Worm (Caenorhabditis elegans): ENCODE data around the gene pdfr-1.

pdfr-1 gene

ce11 chrIII:6615064-6615463 lies 36.8 kb downstream of the pdfr-1 start, which contains the start of gene cmtr-2:
Gene cmtr-2, plus strand, starts transcription at chrIII:6615414.
- TF ChIP-seq unc-39 (tag; optimal IDR thresholded peaks at IDR 0.05): no peak
- no peak for TF ChIP-seq jun-1 (tag; optimal IDR thresholded peaks at IDR 0.05)
- TF ChIP-seq elt-3 (tag; optimal IDR thresholded peaks at IDR 0.05): no peak
- no peak for TF ChIP-seq mdl-1 (tag; optimal IDR thresholded peaks at IDR 0.05)
- TF ChIP-seq R02D3.7 (tag; optimal IDR thresholded peaks at IDR 0.05): peak; percentile 17
- no peak for TF ChIP-seq nhr-28 (tag; optimal IDR thresholded peaks at IDR 0.05)
- TF ChIP-seq nhr-23 (tag; optimal IDR thresholded peaks at IDR 0.05): peak; percentile 27
- TF ChIP-seq nhr-77 (tag; optimal IDR thresholded peaks at IDR 0.05): no peak
- TF ChIP-seq ceh-9 (tag; optimal IDR thresholded peaks at IDR 0.05): no peak
- no peak for TF ChIP-seq ztf-11 (tag; optimal IDR thresholded peaks at IDR 0.05)
- no peak for TF ChIP-seq daf-12 (tag; optimal IDR thresholded peaks at IDR 0.05)
- TF ChIP-seq fkh-2 (tag; optimal IDR thresholded peaks at IDR 0.05): no peak
- no peak for TF ChIP-seq ceh-82 (tag; optimal IDR thresholded peaks at IDR 0.05)
- no peak for TF ChIP-seq ZK546.5 (tag; optimal IDR thresholded peaks at IDR 0.05)
- TF ChIP-seq egl-27 (tag; optimal IDR thresholded peaks at IDR 0.05): no peak
- no peak for TF ChIP-seq ceh-16 (tag; optimal IDR thresholded peaks at IDR 0.05)
- TF ChIP-seq pqm-1 (tag; optimal IDR thresholded peaks at IDR 0.05): no peak
- TF ChIP-seq nhr-76 (tag; optimal IDR thresholded peaks at IDR 0.05): no peak
- no peak for TF ChIP-seq tbx-2 (tag; optimal IDR thresholded peaks at IDR 0.05)
- no peak for TF ChIP-seq elt-1 (tag; optimal IDR thresholded peaks at IDR 0.05)
- TF ChIP-seq nhr-11 (tag; optimal IDR thresholded peaks at IDR 0.05): no peak
- TF ChIP-seq unc-62 (GFP tag; optimal IDR thresholded peaks at IDR 0.05): no peak
- TF ChIP-seq eor-1 (tag; optimal IDR thresholded peaks at IDR 0.05): no peak
- TF ChIP-seq lin-15B (tag; optimal IDR thresholded peaks at IDR 0.05): peak; percentile 71
- no peak for TF ChIP-seq fkh-10 (GFP tag; optimal IDR thresholded peaks at IDR 0.05)
- no peak for TF ChIP-seq aly-2 (tag; optimal IDR thresholded peaks at IDR 0.05)
- TF ChIP-seq fos-1 (tag; optimal IDR thresholded peaks at IDR 0.05): no peak
- no peak for TF ChIP-seq nhr-12 (tag; optimal IDR thresholded peaks at IDR 0.05)
- TF ChIP-seq nfya-1 (tag; optimal IDR thresholded peaks at IDR 0.05; ENCODE audit: insufficient read depth): peak; percentile 49
- no peak for TF ChIP-seq nhr-237 (tag; optimal IDR thresholded peaks at IDR 0.05)
- TF ChIP-seq mml-1 (tag; optimal IDR thresholded peaks at IDR 0.05): no peak
- TF ChIP-seq lin-39 (tag; optimal IDR thresholded peaks at IDR 0.05): peak; percentile 66
- TF ChIP-seq elt-2 (tag; optimal IDR thresholded peaks at IDR 0.05): peak; percentile 14
- TF ChIP-seq nhr-25 (tag; optimal IDR thresholded peaks at IDR 0.05): no peak
- no peak for TF ChIP-seq zag-1 (tag; optimal IDR thresholded peaks at IDR 0.05)
- TF ChIP-seq ztf-4 (tag; optimal IDR thresholded peaks at IDR 0.05): no peak
- TF ChIP-seq snpc-4 (tag; optimal IDR thresholded peaks at IDR 0.05): no peak
- no peak for TF ChIP-seq sea-2 (GFP tag; optimal IDR thresholded peaks at IDR 0.05)
- peak; percentile 52 for TF ChIP-seq egl-5 (tag; optimal IDR thresholded peaks at IDR 0.05)
- TF ChIP-seq skn-1 (tag; optimal IDR thresholded peaks at IDR 0.05): no peak
- TF ChIP-seq nhr-67 (tag; optimal IDR thresholded peaks at IDR 0.05): no peak
- TF ChIP-seq ama-1 (optimal IDR thresholded peaks at IDR 0.05): no peak
- TF ChIP-seq nhr-43 (tag; optimal IDR thresholded peaks at IDR 0.05; ENCODE audit: poor library complexity, severe bottlenecking): no peak
- peak; percentile 71 for TF ChIP-seq pha-4 (tag; optimal IDR thresholded peaks at IDR 0.05)
- TF ChIP-seq hmg-11 (tag; optimal IDR thresholded peaks at IDR 0.05): peak; percentile 21
- TF ChIP-seq lsy-12 (tag; optimal IDR thresholded peaks at IDR 0.05): no peak
- no peak for TF ChIP-seq ceh-28 (tag; optimal IDR thresholded peaks at IDR 0.05)

DNA sequence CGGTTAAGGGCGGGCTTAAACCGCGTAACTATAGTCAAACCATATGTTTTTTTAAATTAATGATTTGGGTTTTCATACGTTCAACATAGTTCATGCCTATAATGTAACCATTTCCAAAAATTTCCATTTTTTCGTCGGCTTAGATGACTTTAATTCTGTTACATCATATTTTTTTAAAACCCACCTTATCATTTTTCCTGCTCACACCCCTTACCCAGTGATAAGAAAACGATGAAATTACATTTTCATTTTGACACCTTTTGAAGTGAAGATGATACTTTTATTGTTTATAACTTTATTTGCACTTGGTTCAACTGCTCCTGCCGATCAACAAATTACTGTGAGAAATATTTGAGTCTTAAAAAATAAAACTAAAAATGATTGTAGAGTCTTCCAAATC lies 39.6 kb downstream of the pdfr-1 start, which contains the start of gene ctsa-4.2:
ctsa-4.2 (plus strand) TSS at position 247 of the 400 bp plus-strand sequence.
- TF ChIP-seq nhr-237 (tag; optimal IDR thresholded peaks at IDR 0.05) (no peak), elt-2 (tag; optimal IDR thresholded peaks at IDR 0.05) (peak; percentile 83), skn-1 (tag; optimal IDR thresholded peaks at IDR 0.05) (peak; percentile 58)

All from whole organism, L3 larva.